Fruit fly (Drosophila melanogaster) whole organism, pupa: ENCODE data around the gene Cen.

ENCODE experiments used
- CG10348 ChIP-seq: fragments of 200-800 bp; sonication (Bioruptor generic); IDR thresholded peaks from 2 replicates; pipeline ENCODE4 v1.3.6; 2022; ENCODE audit warnings: missing biosample characterization, missing genetic modification characterization
- CG12605 ChIP-seq: fragments of 200-800 bp; sonication (Bioruptor generic); IDR thresholded peaks from 2 replicates; pipeline ENCODE4 v1.3.6; 2022; ENCODE audit warnings: missing biosample characterization, missing genetic modification characterization
- CG13204 ChIP-seq: fragments of 200-800 bp; sonication (Bioruptor generic); optimal IDR thresholded peaks from 2 replicates; lab custom pipeline; 2018; ENCODE audit warnings: missing biosample characterization, mild to moderate bottlenecking, missing genetic modification characterization, moderate library complexity
- CG14655 ChIP-seq: fragments of 200-800 bp; sonication (Bioruptor generic); optimal IDR thresholded peaks from 3 replicates; lab custom pipeline; 2017; ENCODE audit warnings: mild to moderate bottlenecking, missing biosample characterization, missing genetic modification reagents, missing genetic modification characterization
- CG15710 ChIP-seq: fragments of 200-800 bp; sonication (Bioruptor generic); optimal IDR thresholded peaks from 2 replicates; lab custom pipeline; 2018; ENCODE audit warnings: missing biosample characterization, mild to moderate bottlenecking, missing genetic modification characterization, moderate library complexity
- CG17806 ChIP-seq: fragments of 200-800 bp; sonication (Bioruptor generic); optimal IDR thresholded peaks from 2 replicates; lab custom pipeline; 2018; ENCODE audit warnings: missing biosample characterization, mild to moderate bottlenecking, missing genetic modification characterization, moderate library complexity
- CG32121 ChIP-seq: fragments of 200-800 bp; sonication (Bioruptor generic); IDR thresholded peaks from 2 replicates; pipeline ENCODE4 v1.3.6; 2022; ENCODE audit warnings: missing biosample characterization, missing genetic modification characterization
- CG34367 ChIP-seq: fragments of 200-800 bp; sonication (Bioruptor generic); optimal IDR thresholded peaks from 2 replicates; lab custom pipeline; 2018; ENCODE audit warnings: missing biosample characterization, mild to moderate bottlenecking, missing genetic modification characterization
- CG4496 ChIP-seq: fragments of 200-800 bp; sonication (Bioruptor generic); IDR thresholded peaks from 3 replicates; pipeline ENCODE4 v1.3.6; 2022; ENCODE audit warnings: missing biosample characterization, missing genetic modification characterization
- CG8159 ChIP-seq: fragments of 200-800 bp; sonication (Bioruptor generic); optimal IDR thresholded peaks from 3 replicates; lab custom pipeline; 2018; ENCODE audit warnings: missing biosample characterization, mild to moderate bottlenecking, missing genetic modification characterization, moderate library complexity
- CG8301 ChIP-seq: fragments of 200-800 bp; sonication (Bioruptor generic); optimal IDR thresholded peaks from 2 replicates; lab custom pipeline; 2018; ENCODE audit warnings: missing biosample characterization, mild to moderate bottlenecking, missing genetic modification characterization
- CG9948 ChIP-seq: fragments of 200-800 bp; sonication (Bioruptor generic); optimal IDR thresholded peaks from 2 replicates; lab custom pipeline; 2018; ENCODE audit warnings: missing biosample characterization, mild to moderate bottlenecking, missing genetic modification characterization, moderate library complexity
- D1 ChIP-seq: fragments of 200-800 bp; sonication (Bioruptor generic); optimal IDR thresholded peaks from 2 replicates; lab custom pipeline; 2018; ENCODE audit warnings: missing biosample characterization, mild to moderate bottlenecking, missing genetic modification characterization, moderate library complexity
- EcR ChIP-seq: fragments of 200-800 bp; sonication (Bioruptor generic); optimal IDR thresholded peaks from 3 replicates; lab custom pipeline; 2019; ENCODE audit warnings: missing biosample characterization, missing genetic modification characterization, mild to moderate bottlenecking, moderate library complexity, missing genetic modification reagents
- Ets98B ChIP-seq: fragments of 200-800 bp; sonication (Bioruptor generic); IDR thresholded peaks from 2 replicates; pipeline ENCODE4 v1.3.6; 2022; ENCODE audit warnings: missing biosample characterization, missing genetic modification characterization
- Pif1A ChIP-seq: fragments of 200-800 bp; sonication (Bioruptor generic); optimal IDR thresholded peaks from 3 replicates; lab custom pipeline; 2016; ENCODE audit warnings: missing biosample characterization, missing genetic modification characterization
- Pif1B ChIP-seq: fragments of 200-800 bp; sonication (Bioruptor generic); optimal IDR thresholded peaks from 3 replicates; lab custom pipeline; 2016; ENCODE audit warnings: missing biosample characterization, missing genetic modification characterization
- Snoo ChIP-seq: fragments of 200-800 bp; sonication (Bioruptor generic); optimal IDR thresholded peaks from 3 replicates; lab custom pipeline; 2017; ENCODE audit warnings: missing biosample characterization, mild to moderate bottlenecking, missing genetic modification characterization, inconsistent platforms
- fd96Ca ChIP-seq: fragments of 200-800 bp; sonication (Bioruptor generic); IDR thresholded peaks from 3 replicates; pipeline ENCODE4 v1.3.6; 2022; ENCODE audit warnings: missing biosample characterization, missing genetic modification characterization
- gl ChIP-seq: fragments of 200-800 bp; sonication (Bioruptor generic); optimal IDR thresholded peaks from 2 replicates; lab custom pipeline; 2018; ENCODE audit warnings: missing biosample characterization, mild to moderate bottlenecking, missing genetic modification characterization
- rn ChIP-seq: fragments of 200-800 bp; sonication (Bioruptor generic); IDR thresholded peaks from 2 replicates; pipeline ENCODE4 v1.3.6; 2022; ENCODE audit warnings: missing biosample characterization, missing genetic modification characterization

Cen gene

DNA sequence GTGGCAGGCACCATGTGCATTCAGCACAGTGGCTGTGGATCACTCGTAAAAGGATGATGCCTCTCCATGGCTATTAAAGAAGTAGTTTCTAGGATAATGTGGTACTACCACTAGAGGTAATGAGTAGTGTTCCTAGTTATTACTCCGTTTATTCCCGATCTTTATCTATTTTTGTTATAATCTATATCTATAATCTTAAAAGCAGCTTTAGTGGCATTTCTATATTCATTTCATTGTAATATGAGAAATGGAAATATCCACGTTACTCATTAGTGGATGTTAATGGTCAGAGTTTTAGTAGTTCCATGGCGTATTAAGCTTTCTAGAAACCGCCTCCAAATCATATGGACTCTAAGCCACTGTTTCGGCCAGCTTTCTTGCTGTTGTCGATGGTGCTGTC is 35.1 kb upstream of the Cen start:
- TF ChIP-seq rn (GFP tag; lab: Robert Waterston, UW) (no peak), Pif1A (no peak), CG10348 (GFP tag; lab: Robert Waterston, UW) (no peak), Ets98B (GFP tag; lab: Robert Waterston, UW) (no peak), CG17806 (no peak), CG13204 (GFP tag; lab: Kevin White, UChicago) (no peak), fd96Ca (GFP tag; lab: Robert Waterston, UW) (no peak), D1 (tag; lab: Kevin White, UChicago) (no peak), CG8159 (peak; percentile 26), CG15710 (tag; lab: Kevin White, UChicago) (no peak), CG32121 (GFP tag; lab: Robert Waterston, UW) (0 out of 2 replicates have a peak, but pooled peaks have one; percentile 24), Snoo (tag; lab: Kevin White, UChicago) (no peak), EcR (no peak), gl (no peak), CG12605 (GFP tag; lab: Robert Waterston, UW) (no peak), CG14655 (GFP tag; lab: Kevin White, UChicago) (peak; percentile 33), CG9948 (tag; lab: Kevin White, UChicago) (no peak), CG4496 (no peak), CG8301 (tag; lab: Kevin White, UChicago) (peak; percentile 52), Pif1B (GFP tag; lab: Kevin White, UChicago) (no peak), CG34367 (tag; lab: Kevin White, UChicago) (no peak)

dm6 chr2L:20716077-20716476 is 34.4 kb upstream of the Cen start:
- TF ChIP-seq EcR, result peak; percentile 59
- TF ChIP-seq CG14655 (GFP tag; lab: Kevin White, UChicago), result peak; percentile 75
- peak; percentile 63 for TF ChIP-seq CG8301 (tag; lab: Kevin White, UChicago)
- TF ChIP-seq CG17806, result peak; percentile 26
- no peak for TF ChIP-seq CG15710 (tag; lab: Kevin White, UChicago)
- TF ChIP-seq gl, result no peak
- TF ChIP-seq CG9948 (tag; lab: Kevin White, UChicago), result peak; percentile 1
- no peak for TF ChIP-seq rn (GFP tag; lab: Robert Waterston, UW)
- TF ChIP-seq CG32121 (GFP tag; lab: Robert Waterston, UW), result peak; percentile 56
- no peak for TF ChIP-seq CG12605 (GFP tag; lab: Robert Waterston, UW)
- TF ChIP-seq CG34367 (tag; lab: Kevin White, UChicago), result no peak
- TF ChIP-seq CG13204 (GFP tag; lab: Kevin White, UChicago), result peak; percentile 79
- TF ChIP-seq Snoo (tag; lab: Kevin White, UChicago), result peak; percentile 86
- no peak for TF ChIP-seq D1 (tag; lab: Kevin White, UChicago)
- peak; percentile 46; the same call in 1 of the 3 replicates for TF ChIP-seq fd96Ca (GFP tag; lab: Robert Waterston, UW)
- peak; percentile 83 for TF ChIP-seq CG4496
- TF ChIP-seq Ets98B (GFP tag; lab: Robert Waterston, UW), result peak; percentile 53; the same call in 1 of the 2 replicates
- TF ChIP-seq Pif1A, result peak; percentile 67
- TF ChIP-seq CG8159, result peak; percentile 12
- peak; percentile 60 for TF ChIP-seq Pif1B (GFP tag; lab: Kevin White, UChicago)
- TF ChIP-seq CG10348 (GFP tag; lab: Robert Waterston, UW), result no peak

DNA sequence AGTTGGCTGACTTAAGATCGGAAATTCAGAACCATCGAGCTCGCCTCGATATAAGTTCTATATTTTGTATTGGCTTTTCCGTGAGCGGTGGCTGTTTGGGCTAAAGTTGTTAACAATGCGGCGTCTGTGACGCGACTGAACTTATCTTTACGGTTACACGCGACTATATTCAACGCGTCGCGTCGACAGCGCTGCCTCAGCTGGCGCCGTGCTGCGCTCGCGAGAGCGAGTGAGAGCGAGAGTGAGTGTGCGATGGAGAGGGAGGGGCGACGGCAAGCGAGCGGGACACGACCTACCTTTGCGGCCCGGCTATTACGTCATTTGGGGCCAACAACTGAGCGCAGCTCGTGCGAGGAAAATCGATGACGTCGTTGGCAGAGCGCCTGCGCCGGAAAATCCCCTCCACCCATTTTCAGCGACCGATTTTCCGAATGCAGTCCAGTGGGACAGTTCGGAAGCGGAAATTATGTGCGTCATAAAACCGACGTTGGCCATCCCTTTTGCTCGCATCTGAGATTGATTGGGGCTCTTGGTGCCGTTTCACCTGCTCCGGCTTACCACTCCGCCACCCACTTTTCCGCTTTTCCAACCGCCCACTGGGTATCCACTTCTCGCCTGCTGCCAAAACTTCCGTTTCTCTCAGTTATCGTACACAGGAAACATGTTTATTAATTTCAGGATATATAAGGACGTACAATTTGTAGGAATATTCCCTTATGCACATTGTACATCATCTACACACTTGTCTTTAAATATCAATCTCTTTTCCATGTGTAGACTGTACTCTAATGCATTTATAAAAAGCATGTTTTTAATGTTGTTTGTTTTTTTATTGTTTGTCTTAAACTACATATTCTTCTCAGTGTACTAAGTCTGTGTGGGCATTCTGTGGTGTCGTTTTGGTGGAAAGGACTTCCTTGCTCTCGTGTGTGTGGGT is 33.1 kb upstream of the Cen start, which contains the start of gene Hr38:
Hr38 (minus strand) TSS at position 121 of the 937 bp plus-strand sequence.
- TF ChIP-seq CG4496 (peak; percentile 79), CG12605 (GFP tag; lab: Robert Waterston, UW) (peak; percentile 61), CG10348 (GFP tag; lab: Robert Waterston, UW) (no peak), CG13204 (GFP tag; lab: Kevin White, UChicago) (peak; percentile 67), Pif1A (no peak), CG15710 (tag; lab: Kevin White, UChicago) (no peak), CG17806 (no peak), rn (GFP tag; lab: Robert Waterston, UW) (no peak), CG14655 (GFP tag; lab: Kevin White, UChicago) (no peak), CG8159 (no peak), D1 (tag; lab: Kevin White, UChicago) (no peak), CG34367 (tag; lab: Kevin White, UChicago) (no peak), Snoo (tag; lab: Kevin White, UChicago) (peak; percentile 16), fd96Ca (GFP tag; lab: Robert Waterston, UW) (peak; percentile 46; the same call in 1 of the 3 replicates), CG8301 (tag; lab: Kevin White, UChicago) (no peak), EcR (peak; percentile 55), CG32121 (GFP tag; lab: Robert Waterston, UW) (peak; percentile 59; the same call in 1 of the 2 replicates), CG9948 (tag; lab: Kevin White, UChicago) (no peak), gl (no peak), Pif1B (GFP tag; lab: Kevin White, UChicago) (no peak), Ets98B (GFP tag; lab: Robert Waterston, UW) (peak; percentile 72; the same call in 1 of the 2 replicates)

- TF ChIP-seq CG8159 (no peak), CG13204 (GFP tag; lab: Kevin White, UChicago) (peak; percentile 5)
- TF ChIP-seq, all 21 proteins: peak for 1
Observed at dm6 chr2L:20705869-20706368, 24.3 kb upstream of the Cen start.
